4 worm cellular contexts compared by ENCODE assay signal in the genomic region with DNA sequence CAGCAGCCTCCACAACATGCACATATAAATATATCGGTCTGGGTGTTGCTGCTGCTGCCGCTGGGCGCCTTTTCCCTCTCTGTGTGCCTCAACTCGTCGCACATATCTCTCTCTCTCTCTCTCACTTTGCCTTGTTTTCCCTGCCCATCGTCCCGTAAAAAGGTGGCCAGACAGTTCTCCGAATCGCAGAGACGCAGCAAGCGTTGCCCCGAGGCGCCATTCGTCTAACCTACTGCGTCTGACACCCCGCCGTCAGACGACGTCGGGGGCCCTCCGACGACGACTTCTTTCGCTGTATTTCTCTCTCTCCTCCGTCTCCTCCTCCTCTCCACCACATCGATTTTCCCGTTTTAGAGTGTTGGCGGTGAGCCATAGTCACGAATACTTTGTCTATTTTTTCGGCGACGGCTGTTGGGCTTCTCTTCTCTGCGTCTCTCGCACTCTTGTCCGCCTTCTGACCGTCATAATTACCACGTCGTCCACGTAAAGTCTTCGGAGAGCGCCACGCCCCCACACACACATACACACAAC.
TF ChIP-seq lines count a peak whose summit lies in the region.

TSS of gene B0348.10 (minus strand) at position 24 of the 531 bp plus-strand sequence.

TF ChIP-seq in whole organism, L2 larva, 48 proteins besides CTCF, POLR2A, EP300 and RAD21 (continues in another document):
- TF ChIP-seq nhr-11 (tag; optimal IDR thresholded peaks at IDR 0.05; lab: Kevin White, UChicago) (no peak), peb-1 (tag; optimal IDR thresholded peaks at IDR 0.05; lab: Kevin White, UChicago) (no peak), elt-1 (tag; optimal IDR thresholded peaks at IDR 0.05; lab: Kevin White, UChicago) (no peak), lin-13 (GFP tag; optimal IDR thresholded peaks at IDR 0.05; lab: Kevin White, UChicago) (peak; percentile 53), mab-5 (tag; optimal IDR thresholded peaks at IDR 0.05; lab: Kevin White, UChicago) (peak; percentile 55), nhr-12 (tag; optimal IDR thresholded peaks at IDR 0.05; lab: Kevin White, UChicago) (no peak), ztf-11 (tag; optimal IDR thresholded peaks at IDR 0.05; lab: Kevin White, UChicago) (no peak), gmeb-1 (tag; optimal IDR thresholded peaks at IDR 0.05; lab: Kevin White, UChicago) (peak; percentile 65), ZK546.5 (tag; optimal IDR thresholded peaks at IDR 0.05; lab: Kevin White, UChicago) (no peak), egl-27 (tag; optimal IDR thresholded peaks at IDR 0.05; lab: Kevin White, UChicago) (peak; percentile 15), sma-3 (GFP tag; optimal IDR thresholded peaks at IDR 0.05; lab: Kevin White, UChicago) (peak; percentile 67), dmd-4 (tag; optimal IDR thresholded peaks at IDR 0.05; lab: Kevin White, UChicago) (no peak), R02D3.7 (tag; optimal IDR thresholded peaks at IDR 0.05; lab: Kevin White, UChicago) (no peak), nhr-10 (tag; optimal IDR thresholded peaks at IDR 0.05; lab: Kevin White, UChicago) (peak; percentile 0), ama-1 (optimal IDR thresholded peaks at IDR 0.05; lab: Kevin White, UChicago) (no peak), nhr-237 (tag; optimal IDR thresholded peaks at IDR 0.05; lab: Kevin White, UChicago) (no peak), elt-3 (tag; optimal IDR thresholded peaks at IDR 0.05; lab: Kevin White, UChicago) (no peak), Y55F3AM.14 (GFP tag; optimal IDR thresholded peaks at IDR 0.05; lab: Kevin White, UChicago) (peak; percentile 64), mdl-1 (tag; optimal IDR thresholded peaks at IDR 0.05; lab: Kevin White, UChicago) (peak in 1 of 2 experiments; percentile 67), aly-2 (tag; optimal IDR thresholded peaks at IDR 0.05; lab: Kevin White, UChicago) (no peak), nhr-6 (tag; optimal IDR thresholded peaks at IDR 0.05; lab: Kevin White, UChicago) (peak; percentile 40), sem-4 (tag; optimal IDR thresholded peaks at IDR 0.05; lab: Kevin White, UChicago) (peak; percentile 55)

TF ChIP-seq in whole organism, L4 larva, 104 proteins besides CTCF, POLR2A, EP300 and RAD21 (continues in another document):
- TF ChIP-seq skn-1 (tag; optimal IDR thresholded peaks at IDR 0.05; lab: Kevin White, UChicago), result no peak
- no peak for TF ChIP-seq nhr-41 (GFP tag; IDR thresholded peaks at IDR 0.05; lab: Robert Waterston, UW)
- no peak for TF ChIP-seq Y105C5A.15 (GFP tag; IDR thresholded peaks at IDR 0.05; lab: Robert Waterston, UW)
- 0 out of 2 replicates have a peak, but pooled peaks have one; percentile 46 for TF ChIP-seq lim-7 (GFP tag; IDR thresholded peaks at IDR 0.05; lab: Robert Waterston, UW)
- no peak for TF ChIP-seq Y75B8A.6 (GFP tag; IDR thresholded peaks at IDR 0.05; lab: Robert Waterston, UW)
- no peak for TF ChIP-seq saeg-2 (GFP tag; IDR thresholded peaks at IDR 0.05; lab: Robert Waterston, UW)
- no peak for TF ChIP-seq attf-4 (tag; optimal IDR thresholded peaks at IDR 0.05; lab: Kevin White, UChicago)
- no peak for TF ChIP-seq ztf-7 (tag; optimal IDR thresholded peaks at IDR 0.05; lab: Kevin White, UChicago)
- TF ChIP-seq mep-1 (tag; optimal IDR thresholded peaks at IDR 0.05; lab: Kevin White, UChicago), result peak; percentile 78
- peak; percentile 47 to 69 for TF ChIP-seq lsy-2 (tag; optimal IDR thresholded peaks at IDR 0.05; lab: Kevin White, UChicago)
- peak; percentile 67 for TF ChIP-seq dpl-1 (GFP tag; optimal IDR thresholded peaks at IDR 0.05; lab: Kevin White, UChicago)
- TF ChIP-seq aha-1 (tag; lab: Kevin White, UChicago), result peak; percentile 99
- TF ChIP-seq daf-19 (GFP tag; conservative IDR thresholded peaks at IDR 0.05; lab: Robert Waterston, UW), result no peak
- TF ChIP-seq egl-43 (GFP tag; IDR thresholded peaks at IDR 0.05; lab: Robert Waterston, UW), result peak; percentile 73; the same call in 1 of the 2 replicates
- peak; percentile 83 for TF ChIP-seq hlh-11 (tag; optimal IDR thresholded peaks at IDR 0.05; lab: Kevin White, UChicago)
- TF ChIP-seq rbr-2 (tag; optimal IDR thresholded peaks at IDR 0.05; lab: Kevin White, UChicago), result peak; percentile 90
- TF ChIP-seq ctbp-1 (GFP tag; IDR thresholded peaks at IDR 0.05; lab: Robert Waterston, UW), result peak; percentile 77
- 0 out of 2 replicates have a peak, but pooled peaks have one; percentile 32 for TF ChIP-seq daf-8 (GFP tag; IDR thresholded peaks at IDR 0.05; lab: Robert Waterston, UW)
- TF ChIP-seq F37D6.2 (tag; optimal IDR thresholded peaks at IDR 0.05; lab: Kevin White, UChicago), result peak; percentile 57
- TF ChIP-seq zip-2 (tag; optimal IDR thresholded peaks at IDR 0.05; lab: Kevin White, UChicago), result no peak
- TF ChIP-seq dmd-6 (GFP tag; IDR thresholded peaks at IDR 0.05; lab: Robert Waterston, UW), result peak; percentile 66
- TF ChIP-seq vab-7 (GFP tag; IDR thresholded peaks at IDR 0.05; lab: Robert Waterston, UW), result no peak

TF ChIP-seq in whole organism, late embryonic, 69 proteins besides CTCF, POLR2A, EP300 and RAD21 (continues in another document):
- TF ChIP-seq ceh-22 (tag; optimal IDR thresholded peaks at IDR 0.05; lab: Kevin White, UChicago), result no peak
- no peak for TF ChIP-seq pha-4 (tag; optimal IDR thresholded peaks at IDR 0.05; lab: Kevin White, UChicago)
- no peak for TF ChIP-seq ceh-24 (tag; optimal IDR thresholded peaks at IDR 0.05; lab: Kevin White, UChicago)
- TF ChIP-seq ceh-31 (tag; optimal IDR thresholded peaks at IDR 0.05; lab: Kevin White, UChicago), result peak; percentile 93
- no peak for TF ChIP-seq C38D4.7 (GFP tag; optimal IDR thresholded peaks at IDR 0.05; lab: Kevin White, UChicago)
- no peak for TF ChIP-seq hlh-15 (tag; optimal IDR thresholded peaks at IDR 0.05; lab: Kevin White, UChicago)
- TF ChIP-seq sdc-2 (tag; optimal IDR thresholded peaks at IDR 0.05; lab: Kevin White, UChicago), result peak; percentile 12
- TF ChIP-seq pag-3 (tag; optimal IDR thresholded peaks at IDR 0.05; lab: Kevin White, UChicago; ENCODE audit: borderline replicate concordance), result peak; percentile 35
- peak; percentile 72 for TF ChIP-seq ceh-14 (tag; optimal IDR thresholded peaks at IDR 0.05; lab: Kevin White, UChicago)
- TF ChIP-seq zip-5 (tag; optimal IDR thresholded peaks at IDR 0.05; lab: Kevin White, UChicago), result no peak
- peak; percentile 26 for TF ChIP-seq lim-6 (tag; optimal IDR thresholded peaks at IDR 0.05; lab: Kevin White, UChicago)
- no peak for TF ChIP-seq mec-3 (tag; optimal IDR thresholded peaks at IDR 0.05; lab: Kevin White, UChicago; ENCODE audit: borderline replicate concordance)
- no peak for TF ChIP-seq gmeb-2 (tag; optimal IDR thresholded peaks at IDR 0.05; lab: Kevin White, UChicago)
- TF ChIP-seq hlh-6 (tag; optimal IDR thresholded peaks at IDR 0.05; lab: Kevin White, UChicago), result peak; percentile 72
- peak; percentile 88 for TF ChIP-seq tbx-2 (tag; optimal IDR thresholded peaks at IDR 0.05; lab: Kevin White, UChicago)
- TF ChIP-seq ceh-48 (tag; optimal IDR thresholded peaks at IDR 0.05; lab: Kevin White, UChicago), result peak; percentile 90
- no peak for TF ChIP-seq eyg-1 (tag; optimal IDR thresholded peaks at IDR 0.05; lab: Kevin White, UChicago)
- no peak for TF ChIP-seq fkh-10 (GFP tag; optimal IDR thresholded peaks at IDR 0.05; lab: Kevin White, UChicago)
- no peak for TF ChIP-seq sox-2 (GFP tag; IDR thresholded peaks at IDR 0.05; lab: Robert Waterston, UW)
- TF ChIP-seq lin-11 (tag; optimal IDR thresholded peaks at IDR 0.05; lab: Kevin White, UChicago), result no peak
- no peak for TF ChIP-seq nhr-232 (tag; optimal IDR thresholded peaks at IDR 0.05; lab: Kevin White, UChicago)
- TF ChIP-seq unc-55 (GFP tag; optimal IDR thresholded peaks at IDR 0.05; lab: Kevin White, UChicago), result peak; percentile 22
- no peak for TF ChIP-seq pha-2 (tag; optimal IDR thresholded peaks at IDR 0.05; lab: Kevin White, UChicago)
- no peak for TF ChIP-seq fax-1 (tag; optimal IDR thresholded peaks at IDR 0.05; lab: Kevin White, UChicago)
- no peak for TF ChIP-seq ceh-30 (tag; optimal IDR thresholded peaks at IDR 0.05; lab: Kevin White, UChicago)

TF ChIP-seq in whole organism, mixed stage, embryonic, 35 proteins besides CTCF, POLR2A, EP300 and RAD21:
- TF ChIP-seq mls-2 (tag; optimal IDR thresholded peaks at IDR 0.05; lab: Kevin White, UChicago) (peak; percentile 51), nhr-28 (tag; optimal IDR thresholded peaks at IDR 0.05; lab: Kevin White, UChicago) (no peak), ztf-11 (tag; optimal IDR thresholded peaks at IDR 0.05; lab: Kevin White, UChicago) (peak; percentile 1), hlh-1 (tag; optimal IDR thresholded peaks at IDR 0.05; lab: Kevin White, UChicago) (no peak), nhr-12 (tag; optimal IDR thresholded peaks at IDR 0.05; lab: Kevin White, UChicago) (no peak), drap-1 (GFP tag; optimal IDR thresholded peaks at IDR 0.05; lab: Kevin White, UChicago) (peak; percentile 35), bed-3 (GFP tag; optimal IDR thresholded peaks at IDR 0.05; lab: Kevin White, UChicago) (no peak), ces-1 (GFP tag; optimal IDR thresholded peaks at IDR 0.05; lab: Kevin White, UChicago) (peak; percentile 53), pha-4 (tag; optimal IDR thresholded peaks at IDR 0.05; lab: Kevin White, UChicago) (no peak), nhr-2 (tag; optimal IDR thresholded peaks at IDR 0.05; lab: Kevin White, UChicago) (no peak), blmp-1 (tag; optimal IDR thresholded peaks at IDR 0.05; lab: Kevin White, UChicago) (no peak), lsy-2 (tag; optimal IDR thresholded peaks at IDR 0.05; lab: Kevin White, UChicago) (peak; percentile 2), unc-62 (GFP tag; optimal IDR thresholded peaks at IDR 0.05; lab: Kevin White, UChicago) (peak; percentile 78), nhr-76 (tag; optimal IDR thresholded peaks at IDR 0.05; lab: Kevin White, UChicago) (no peak), M03D4.4 (tag; optimal IDR thresholded peaks at IDR 0.05; lab: Kevin White, UChicago) (no peak), elt-3 (tag; optimal IDR thresholded peaks at IDR 0.05; lab: Kevin White, UChicago) (no peak), unc-120 (tag; optimal IDR thresholded peaks at IDR 0.05; lab: Kevin White, UChicago; ENCODE audit: poor library complexity, severe bottlenecking) (peak; percentile 29), mep-1 (tag; optimal IDR thresholded peaks at IDR 0.05; lab: Kevin White, UChicago) (peak; percentile 20), ceh-43 (GFP tag; optimal IDR thresholded peaks at IDR 0.05; lab: Kevin White, UChicago) (no peak), nhr-237 (tag; optimal IDR thresholded peaks at IDR 0.05; lab: Kevin White, UChicago) (peak; percentile 21), ham-2 (GFP tag; optimal IDR thresholded peaks at IDR 0.05; lab: Kevin White, UChicago) (peak; percentile 19)
TF ChIP-seq in whole organism, mixed stage, embryonic: peak in this region for 10.
